Fruit fly (Drosophila melanogaster) whole organism, embryonic: ENCODE data around the gene CG5913.

Experiments
- B-H1 ChIP-seq: fragments of 200-800 bp; sonication (Bioruptor generic); IDR thresholded peaks from 3 replicates; pipeline ENCODE4 v1.3.6; 2022; ENCODE audit warnings: missing biosample characterization, missing genetic modification characterization
- CG10959 ChIP-seq: fragments of 200-800 bp; sonication (Bioruptor generic); IDR thresholded peaks from 2 replicates; pipeline ENCODE4 v1.3.6; 2022; ENCODE audit warnings: missing biosample characterization, missing genetic modification characterization
- CG11085 ChIP-seq: fragments of 200-800 bp; sonication (Bioruptor generic); IDR thresholded peaks from 2 replicates; pipeline ENCODE4 v1.3.6; 2022; ENCODE audit warnings: missing biosample characterization, missing genetic modification characterization
- CG12236 ChIP-seq: fragments of 200-800 bp; sonication (Bioruptor generic); optimal IDR thresholded peaks from 2 replicates; lab custom pipeline; 2016; ENCODE audit warnings: missing biosample characterization, missing genetic modification characterization
- CG13624 ChIP-seq: fragments of 200-800 bp; sonication (Bioruptor generic); optimal IDR thresholded peaks from 2 replicates; lab custom pipeline; 2016; ENCODE audit warnings: missing biosample characterization, missing genetic modification characterization
- CG14860 ChIP-seq: fragments of 200-800 bp; sonication (Bioruptor generic); IDR thresholded peaks from 3 replicates; pipeline ENCODE4 v1.3.6; 2022; ENCODE audit warnings: missing biosample characterization, missing genetic modification characterization; ENCODE audit not compliant: partially characterized antibody
- CG15011 ChIP-seq: fragments of 200-800 bp; sonication (Bioruptor generic); optimal IDR thresholded peaks from 3 replicates; lab custom pipeline; 2018; ENCODE audit warnings: missing biosample characterization, mild to moderate bottlenecking, missing genetic modification characterization
- CG15514 ChIP-seq: fragments of 200-800 bp; sonication (Bioruptor generic); optimal IDR thresholded peaks from 3 replicates; lab custom pipeline; 2017; ENCODE audit warnings: missing biosample characterization, missing genetic modification characterization, mild to moderate bottlenecking, moderate library complexity, missing genetic modification reagents
- CG17328 ChIP-seq: fragments of 200-800 bp; sonication (Bioruptor generic); IDR thresholded peaks from 2 replicates; pipeline ENCODE4 v1.3.6; 2022; ENCODE audit warnings: missing biosample characterization, missing genetic modification characterization
- CG18599 ChIP-seq: fragments of 200-800 bp; sonication (Bioruptor generic); optimal IDR thresholded peaks from 3 replicates; lab custom pipeline; 2017; ENCODE audit warnings: missing biosample characterization, missing genetic modification characterization, mild to moderate bottlenecking, moderate library complexity, missing genetic modification reagents
- CG2199 ChIP-seq: fragments of 200-800 bp; sonication (Bioruptor generic); IDR thresholded peaks from 3 replicates; pipeline ENCODE4 v1.3.6; 2022; ENCODE audit warnings: missing biosample characterization, missing genetic modification characterization
- CG33557 ChIP-seq: fragments of 200-800 bp; sonication (Bioruptor generic); optimal IDR thresholded peaks from 2 replicates; lab custom pipeline; 2019; ENCODE audit warnings: missing biosample characterization, mild to moderate bottlenecking, missing genetic modification characterization, moderate library complexity
- CG3726 ChIP-seq: fragments of 200-800 bp; sonication (Bioruptor generic); IDR thresholded peaks from 3 replicates; pipeline ENCODE4, ENCODE4 v1.3.6; 2022; ENCODE audit warnings: missing biosample characterization, missing genetic modification characterization
- CG7357 ChIP-seq: fragments of 200-800 bp; sonication (Bioruptor generic); IDR thresholded peaks from 3 replicates; pipeline ENCODE4 v1.3.6; 2022; ENCODE audit warnings: missing biosample characterization, missing genetic modification characterization
- CG7786 ChIP-seq: fragments of 200-800 bp; sonication (Bioruptor generic); optimal IDR thresholded peaks from 2 replicates; lab custom pipeline; 2016; ENCODE audit warnings: missing biosample characterization, missing genetic modification characterization
- CG8089 ChIP-seq: fragments of 200-800 bp; sonication (Bioruptor generic); optimal IDR thresholded peaks from 3 replicates; lab custom pipeline; 2016; ENCODE audit warnings: missing biosample characterization, missing genetic modification characterization
- CG8478 ChIP-seq: fragments of >200 bp; optimal IDR thresholded peaks from 2 replicates; lab custom pipeline; 2018
- CrebB ChIP-seq: fragments of 200-800 bp; sonication (Bioruptor generic); optimal IDR thresholded peaks from 3 replicates; lab custom pipeline; 2018; ENCODE audit warnings: missing biosample characterization, mild to moderate bottlenecking, missing genetic modification characterization
- Dbx ChIP-seq: fragments of 200-800 bp; sonication (Bioruptor generic); IDR thresholded peaks from 3 replicates; pipeline ENCODE4 v1.3.6; 2022; ENCODE audit warnings: missing biosample characterization, missing genetic modification characterization
- Deaf1 ChIP-seq: fragments of 200-800 bp; optimal IDR thresholded peaks from 3 replicates; lab custom pipeline; 2019; ENCODE audit warnings: missing biosample characterization, mild to moderate bottlenecking, missing genetic modification characterization, moderate library complexity
- Doc2 ChIP-seq: fragments of 200-800 bp; sonication (Bioruptor generic); IDR thresholded peaks from 2 replicates; pipeline ENCODE4 v1.3.6; 2022; ENCODE audit warnings: missing biosample characterization, missing genetic modification characterization
- Drgx ChIP-seq: fragments of 200-800 bp; sonication (Bioruptor generic); IDR thresholded peaks from 2 replicates; pipeline ENCODE4 v1.3.6; 2022; ENCODE audit warnings: missing biosample characterization, missing genetic modification characterization
- E2f2 ChIP-seq: fragments of 200-800 bp; sonication (Bioruptor generic); IDR thresholded peaks from 2 replicates; pipeline ENCODE4 v1.3.6; 2022; ENCODE audit warnings: missing biosample characterization, missing genetic modification characterization
- ERR ChIP-seq: fragments of 200-800 bp; sonication (Bioruptor generic); optimal IDR thresholded peaks from 2 replicates; lab custom pipeline; 2016; ENCODE audit warnings: missing biosample characterization, missing genetic modification characterization
- HLH4C ChIP-seq: fragments of 200-800 bp; sonication (Bioruptor generic); IDR thresholded peaks from 3 replicates; pipeline ENCODE4 v1.3.6; 2022; ENCODE audit warnings: missing biosample characterization, missing genetic modification characterization; ENCODE audit not compliant: partially characterized antibody
- Kr ChIP-seq: fragments of 200-800 bp; sonication (Bioruptor generic); optimal IDR thresholded peaks from 2 replicates; lab custom pipeline; 2017; ENCODE audit warnings: missing biosample characterization, mild to moderate bottlenecking, missing genetic modification characterization
- Meics ChIP-seq: fragments of 200-800 bp; sonication (Bioruptor generic); optimal IDR thresholded peaks from 2 replicates; lab custom pipeline; 2017; ENCODE audit warnings: missing biosample characterization, mild to moderate bottlenecking, missing genetic modification characterization
- Myb ChIP-seq: fragments of 200-800 bp; sonication (Bioruptor generic); optimal IDR thresholded peaks from 2 replicates; lab custom pipeline; 2016; ENCODE audit warnings: missing biosample characterization, missing genetic modification characterization
- Tbp ChIP-seq: fragments of >200 bp; optimal IDR thresholded peaks from 2 replicates; lab custom pipeline; 2018; ENCODE audit warnings: missing biosample characterization, missing genetic modification characterization
- Vsx1 ChIP-seq: fragments of 200-800 bp; sonication (Bioruptor generic); optimal IDR thresholded peaks from 2 replicates; lab custom pipeline; 2017; ENCODE audit warnings: missing biosample characterization, mild to moderate bottlenecking, missing genetic modification characterization, missing genetic modification reagents
- abd-A ChIP-seq: fragments of 200-800 bp; sonication (Bioruptor generic); optimal IDR thresholded peaks from 3 replicates; lab custom pipeline; 2019; ENCODE audit warnings: missing biosample characterization, mild to moderate bottlenecking, missing genetic modification characterization, moderate library complexity
- ato ChIP-seq: fragments of 200-800 bp; sonication (Bioruptor generic); IDR thresholded peaks from 2 replicates; pipeline ENCODE4 v1.3.6; 2022; ENCODE audit warnings: missing biosample characterization, missing genetic modification characterization; ENCODE audit not compliant: partially characterized antibody
- bowl ChIP-seq: fragments of 200-800 bp; sonication (Bioruptor generic); IDR thresholded peaks from 2 replicates; pipeline ENCODE4 v1.3.6; 2022; ENCODE audit warnings: missing biosample characterization, missing genetic modification characterization
- cato ChIP-seq: fragments of 200-800 bp; sonication (Bioruptor generic); optimal IDR thresholded peaks from 2 replicates; lab custom pipeline; 2016; ENCODE audit warnings: missing biosample characterization, missing genetic modification characterization, borderline replicate concordance
- ci ChIP-seq: fragments of 200-800 bp; sonication (Bioruptor generic); IDR thresholded peaks from 3 replicates; pipeline ENCODE4 v1.3.6; 2022; ENCODE audit warnings: missing biosample characterization, missing genetic modification characterization
- crc ChIP-seq: fragments of 200-800 bp; sonication (Bioruptor generic); optimal IDR thresholded peaks from 2 replicates; lab custom pipeline; 2016; ENCODE audit warnings: missing biosample characterization, missing genetic modification characterization
- gcm ChIP-seq: fragments of 200-800 bp; sonication (Bioruptor generic); optimal IDR thresholded peaks from 2 replicates; lab custom pipeline; 2019; ENCODE audit warnings: missing biosample characterization, mild to moderate bottlenecking, missing genetic modification characterization, moderate library complexity
- gcm2 ChIP-seq: fragments of 200-800 bp; sonication (Bioruptor generic); optimal IDR thresholded peaks from 2 replicates; lab custom pipeline; 2016; ENCODE audit warnings: missing biosample characterization, missing genetic modification characterization
- kay ChIP-seq: fragments of 200-800 bp; sonication (Bioruptor generic); optimal IDR thresholded peaks from 2 replicates; lab custom pipeline; 2016; ENCODE audit warnings: missing biosample characterization, missing genetic modification characterization
- nerfin-1 ChIP-seq: fragments of 200-800 bp; sonication (Bioruptor generic); optimal IDR thresholded peaks from 3 replicates; lab custom pipeline; 2019; ENCODE audit warnings: missing biosample characterization, mild to moderate bottlenecking, missing genetic modification characterization, moderate library complexity
- nerfin-2 ChIP-seq: fragments of 200-800 bp; sonication (Bioruptor generic); IDR thresholded peaks from 2 replicates; pipeline ENCODE4 v1.3.6; 2022; ENCODE audit warnings: missing biosample characterization, missing genetic modification characterization; ENCODE audit not compliant: partially characterized antibody
- phol ChIP-seq: fragments of 200-800 bp; sonication (Bioruptor generic); optimal IDR thresholded peaks from 3 replicates; lab custom pipeline; 2018; ENCODE audit warnings: missing biosample characterization, mild to moderate bottlenecking, missing genetic modification characterization, moderate library complexity
- ro ChIP-seq: fragments of 200-800 bp; sonication (Bioruptor generic); IDR thresholded peaks from 2 replicates; pipeline ENCODE4 v1.3.6; 2022; ENCODE audit warnings: missing biosample characterization, missing genetic modification characterization
- seq ChIP-seq: fragments of 200-800 bp; sonication (Bioruptor generic); IDR thresholded peaks from 2 replicates; pipeline ENCODE4 v1.3.6; 2022; ENCODE audit warnings: missing biosample characterization, missing genetic modification characterization
- stwl ChIP-seq: fragments of 200-800 bp; sonication (Bioruptor generic); optimal IDR thresholded peaks from 3 replicates; lab custom pipeline; 2018; ENCODE audit warnings: missing biosample characterization, mild to moderate bottlenecking, missing genetic modification characterization, moderate library complexity
- tgo ChIP-seq: fragments of 200-800 bp; sonication (Bioruptor generic); IDR thresholded peaks from 3 replicates; pipeline ENCODE4 v1.3.6; 2022; ENCODE audit warnings: missing biosample characterization, missing genetic modification characterization
- tin ChIP-seq: fragments of 200-800 bp; sonication (Bioruptor generic); optimal IDR thresholded peaks from 3 replicates; lab custom pipeline; 2016; ENCODE audit warnings: missing biosample characterization, missing genetic modification characterization
- tx ChIP-seq: fragments of 200-800 bp; sonication (Bioruptor generic); optimal IDR thresholded peaks from 2 replicates; lab custom pipeline; 2016; ENCODE audit warnings: missing biosample characterization, missing genetic modification characterization
- zen ChIP-seq: fragments of 200-800 bp; sonication (Bioruptor generic); optimal IDR thresholded peaks from 3 replicates; lab custom pipeline; 2018; ENCODE audit warnings: missing biosample characterization, mild to moderate bottlenecking, missing genetic modification characterization, moderate library complexity
- zfh1 ChIP-seq: fragments of 200-800 bp; sonication (Bioruptor generic); IDR thresholded peaks from 3 replicates; pipeline ENCODE4 v1.3.6; 2022; ENCODE audit warnings: missing biosample characterization, missing genetic modification characterization

CG5913 gene

dm6 chr3R:25888307-25889075, 4.8 kb upstream of the CG5913 start, which contains the start of gene Lnk (continued):
- TF ChIP-seq tgo (GFP tag; lab: Robert Waterston, UW): no peak
- peak; percentile 68 for TF ChIP-seq nerfin-2
- TF ChIP-seq bowl (GFP tag; lab: Robert Waterston, UW): no peak
- TF ChIP-seq crc (GFP tag; lab: Kevin White, UChicago): no peak
- TF ChIP-seq E2f2 (GFP tag; lab: Robert Waterston, UW): peak; percentile 98
- TF ChIP-seq ci (GFP tag; lab: Robert Waterston, UW): peak; percentile 61; the same call in 2 of the 3 replicates
- TF ChIP-seq CG12236 (GFP tag; lab: Kevin White, UChicago): no peak
- TF ChIP-seq CG18599 (GFP tag; lab: Kevin White, UChicago): no peak
- no peak for TF ChIP-seq tin (GFP tag; lab: Kevin White, UChicago)
- TF ChIP-seq tx (GFP tag; lab: Kevin White, UChicago): no peak
- no peak for TF ChIP-seq CG8089 (GFP tag; lab: Kevin White, UChicago)
- no peak for TF ChIP-seq cato
- TF ChIP-seq ato (GFP tag; lab: Robert Waterston, UW): peak; percentile 88
- TF ChIP-seq phol (tag; lab: Kevin White, UChicago): peak; percentile 52
- TF ChIP-seq kay (GFP tag; lab: Kevin White, UChicago): no peak
- peak; percentile 47 for TF ChIP-seq Myb (GFP tag; lab: Kevin White, UChicago)
- no peak for TF ChIP-seq gcm (GFP tag; lab: Kevin White, UChicago)
- peak; percentile 77 for TF ChIP-seq CG13624 (GFP tag; lab: Kevin White, UChicago)
- TF ChIP-seq nerfin-1 (tag; lab: Kevin White, UChicago): peak; percentile 92
- TF ChIP-seq Vsx1 (GFP tag; lab: Kevin White, UChicago): no peak
- peak; percentile 48 for TF ChIP-seq CG8478 (lab: Kevin White, UChicago)
- TF ChIP-seq CG10959 (GFP tag; lab: Robert Waterston, UW): no peak
- TF ChIP-seq CrebB (tag; lab: Kevin White, UChicago): peak; percentile 32
- no peak for TF ChIP-seq Doc2 (GFP tag; lab: Robert Waterston, UW)
- TF ChIP-seq abd-A (tag; lab: Kevin White, UChicago): no peak
- TF ChIP-seq ro: no peak
- TF ChIP-seq gcm2: no peak
- no peak for TF ChIP-seq Meics
- peak; percentile 5 for TF ChIP-seq ERR (GFP tag; lab: Kevin White, UChicago)
- TF ChIP-seq HLH4C (GFP tag; lab: Robert Waterston, UW): peak; percentile 75
- TF ChIP-seq CG15011 (GFP tag; lab: Kevin White, UChicago): no peak
- TF ChIP-seq CG3726 (GFP tag; lab: Robert Waterston, UW): no peak
- no peak for TF ChIP-seq CG17328 (GFP tag; lab: Robert Waterston, UW)
- TF ChIP-seq Kr (GFP tag; lab: Kevin White, UChicago): no peak
- TF ChIP-seq zen (tag; lab: Kevin White, UChicago): peak; percentile 30
- no peak for TF ChIP-seq seq (GFP tag; lab: Robert Waterston, UW)
- TF ChIP-seq CG2199 (GFP tag; lab: Robert Waterston, UW): no peak
- no peak for TF ChIP-seq Deaf1 (tag; lab: Kevin White, UChicago)
- peak; percentile 31; the same call in 1 of the 2 replicates for TF ChIP-seq Drgx (GFP tag; lab: Robert Waterston, UW)
- TF ChIP-seq zfh1 (GFP tag; lab: Robert Waterston, UW): no peak
- TF ChIP-seq CG15514 (GFP tag; lab: Kevin White, UChicago): peak; percentile 76
- peak; percentile 51 for TF ChIP-seq stwl
- TF ChIP-seq B-H1 (GFP tag; lab: Robert Waterston, UW): no peak
- TF ChIP-seq CG14860: peak; percentile 67; the same call in 2 of the 3 replicates
- TF ChIP-seq Tbp (GFP tag; lab: Kevin White, UChicago): no peak
- TF ChIP-seq CG7357 (GFP tag; lab: Robert Waterston, UW): no peak
- no peak for TF ChIP-seq CG11085 (GFP tag; lab: Robert Waterston, UW)
- no peak for TF ChIP-seq CG7786
- no peak for TF ChIP-seq Dbx (GFP tag; lab: Robert Waterston, UW)
- TF ChIP-seq CG33557 (GFP tag; lab: Kevin White, UChicago): no peak
